Fruit fly (Drosophila melanogaster) whole organism, embryonic: Measurements from ENCODE around the gene Ccdc114.

Experiments used
- ATbp ChIP-seq: fragments of 200-800 bp; sonication (Bioruptor generic); optimal IDR thresholded peaks from 2 replicates; lab custom pipeline; 2017; ENCODE audit warnings: missing biosample characterization, mild to moderate bottlenecking, missing genetic modification characterization, missing genetic modification reagents
- Atf6 ChIP-seq: fragments of 200-800 bp; sonication (Bioruptor generic); IDR thresholded peaks from 2 replicates; pipeline ENCODE4 v1.3.6; 2022; ENCODE audit warnings: missing biosample characterization, missing genetic modification characterization
- B-H2 ChIP-seq: fragments of 200-800 bp; sonication (Bioruptor generic); optimal IDR thresholded peaks from 2 replicates; lab custom pipeline; 2018; ENCODE audit warnings: missing biosample characterization, mild to moderate bottlenecking, missing genetic modification characterization
- Bgb ChIP-seq: fragments of 200-800 bp; sonication (Bioruptor generic); IDR thresholded peaks from 2 replicates; pipeline ENCODE4 v1.3.6; 2022; ENCODE audit warnings: missing biosample characterization, missing genetic modification characterization; ENCODE audit not compliant: partially characterized antibody
- Blimp-1 ChIP-seq: fragments of 200-800 bp; sonication (Bioruptor generic); optimal IDR thresholded peaks from 3 replicates; lab custom pipeline; 2018; ENCODE audit warnings: missing biosample characterization, missing genetic modification characterization, mild to moderate bottlenecking, moderate library complexity, missing genetic modification reagents
- C15 ChIP-seq: fragments of 200-800 bp; sonication (Bioruptor generic); IDR thresholded peaks from 3 replicates; pipeline ENCODE4 v1.3.6; 2022; ENCODE audit warnings: missing biosample characterization, missing genetic modification characterization
- CG15696 ChIP-seq: fragments of 200-800 bp; sonication (Bioruptor generic); optimal IDR thresholded peaks from 2 replicates; lab custom pipeline; 2019; ENCODE audit warnings: missing biosample characterization, mild to moderate bottlenecking, missing genetic modification characterization, moderate library complexity
- CG18764 ChIP-seq: fragments of 200-800 bp; sonication (Bioruptor generic); optimal IDR thresholded peaks from 3 replicates; lab custom pipeline; 2016; ENCODE audit warnings: missing biosample characterization, missing genetic modification characterization
- CG2129 ChIP-seq: fragments of 200-800 bp; sonication (Bioruptor generic); IDR thresholded peaks from 2 replicates; pipeline ENCODE4 v1.3.6; 2022; ENCODE audit warnings: missing biosample characterization, missing genetic modification characterization; ENCODE audit not compliant: partially characterized antibody
- CG2199 ChIP-seq: fragments of 200-800 bp; sonication (Bioruptor generic); IDR thresholded peaks from 3 replicates; pipeline ENCODE4 v1.3.6; 2022; ENCODE audit warnings: missing biosample characterization, missing genetic modification characterization
- CG31224 ChIP-seq: fragments of 200-800 bp; sonication (Bioruptor generic); IDR thresholded peaks from 2 replicates; pipeline ENCODE4 v1.3.6; 2022; ENCODE audit warnings: missing biosample characterization, missing genetic modification characterization
- CG31441 ChIP-seq: fragments of 200-800 bp; sonication (Bioruptor generic); IDR thresholded peaks from 2 replicates; pipeline ENCODE4 v1.3.6; 2022; ENCODE audit warnings: missing biosample characterization, missing genetic modification characterization
- CG34422 ChIP-seq: fragments of 200-800 bp; sonication (Bioruptor generic); IDR thresholded peaks from 3 replicates; pipeline ENCODE4 v1.3.6; 2022; ENCODE audit warnings: missing biosample characterization, missing genetic modification characterization
- CG4328 ChIP-seq: fragments of 200-800 bp; sonication (Bioruptor generic); optimal IDR thresholded peaks from 3 replicates; lab custom pipeline; 2017; ENCODE audit warnings: missing biosample characterization, missing genetic modification reagents, missing genetic modification characterization
- CG7271 ChIP-seq: fragments of 200-800 bp; sonication (Bioruptor generic); optimal IDR thresholded peaks from 2 replicates; lab custom pipeline; 2018; ENCODE audit warnings: missing biosample characterization, mild to moderate bottlenecking, missing genetic modification characterization, moderate library complexity
- CG8388 ChIP-seq: fragments of 200-800 bp; sonication (Bioruptor generic); optimal IDR thresholded peaks from 2 replicates; lab custom pipeline; 2019; ENCODE audit warnings: missing biosample characterization, mild to moderate bottlenecking, missing genetic modification characterization, moderate library complexity
- CG9797 ChIP-seq: fragments of 200-800 bp; sonication (Bioruptor generic); optimal IDR thresholded peaks from 3 replicates; lab custom pipeline; 2018; ENCODE audit warnings: missing biosample characterization, mild to moderate bottlenecking, missing genetic modification characterization
- CG9817 ChIP-seq: fragments of 200-800 bp; sonication (Bioruptor generic); optimal IDR thresholded peaks from 2 replicates; lab custom pipeline; 2018; ENCODE audit warnings: missing biosample characterization, mild to moderate bottlenecking, missing genetic modification characterization, moderate library complexity
- CHES-1-like ChIP-seq: fragments of 200-800 bp; sonication (Bioruptor generic); optimal IDR thresholded peaks from 2 replicates; lab custom pipeline; 2016; ENCODE audit warnings: missing biosample characterization, missing genetic modification characterization
- Chrac-16 ChIP-seq: fragments of 200-800 bp; sonication (Bioruptor generic); optimal IDR thresholded peaks from 3 replicates; lab custom pipeline; 2016; ENCODE audit warnings: missing biosample characterization, missing genetic modification characterization
- Dad ChIP-seq: fragments of 200-800 bp; sonication (Bioruptor generic); optimal IDR thresholded peaks from 3 replicates; lab custom pipeline; 2016; ENCODE audit warnings: missing biosample characterization, missing genetic modification characterization
- Doc3 ChIP-seq: fragments of 200-800 bp; sonication (Bioruptor generic); IDR thresholded peaks from 3 replicates; pipeline ENCODE4 v1.3.6; 2022; ENCODE audit warnings: missing biosample characterization, missing genetic modification characterization; ENCODE audit not compliant: partially characterized antibody
- Eip74EF ChIP-seq, 2 experiments: fragments of 200-800 bp in 1 of 2; fragments of >200 bp in 1 of 2; sonication (Bioruptor generic) in 1 of 2; optimal IDR thresholded peaks; 2 replicates each; lab custom pipeline; 2017 to 2019; ENCODE audit warnings: missing biosample characterization in 2 of 2, missing genetic modification characterization in 2 of 2, mild to moderate bottlenecking in 1 of 2, moderate library complexity in 1 of 2
- Elba2 ChIP-seq: fragments of 200-800 bp; sonication (Bioruptor generic); optimal IDR thresholded peaks from 3 replicates; lab custom pipeline; 2016; ENCODE audit warnings: missing biosample characterization, missing genetic modification characterization
- Lhr ChIP-seq: fragments of 200-800 bp; sonication (Bioruptor generic); optimal IDR thresholded peaks from 3 replicates; lab custom pipeline; 2017; ENCODE audit warnings: mild to moderate bottlenecking, missing biosample characterization, missing genetic modification reagents, missing genetic modification characterization
- Mrtf ChIP-seq: fragments of 200-800 bp; sonication (Bioruptor generic); IDR thresholded peaks from 3 replicates; pipeline ENCODE4 v1.3.6; 2022; ENCODE audit warnings: missing biosample characterization, missing genetic modification characterization
- NFAT ChIP-seq: fragments of 200-800 bp; sonication (Bioruptor generic); IDR thresholded peaks from 2 replicates; pipeline ENCODE4 v1.3.6; 2022; ENCODE audit warnings: missing biosample characterization, missing genetic modification characterization
- NK7.1 ChIP-seq: fragments of 200-800 bp; sonication (Bioruptor generic); optimal IDR thresholded peaks from 3 replicates; lab custom pipeline; 2016; ENCODE audit warnings: missing biosample characterization, missing genetic modification characterization
- Scr ChIP-seq: fragments of 200-800 bp; sonication (Bioruptor generic); IDR thresholded peaks from 2 replicates; pipeline ENCODE4 v1.3.6; 2022; ENCODE audit warnings: missing biosample characterization, missing genetic modification characterization; ENCODE audit not compliant: partially characterized antibody
- Sin3A ChIP-seq: fragments of >200 bp; optimal IDR thresholded peaks from 2 replicates; lab custom pipeline; 2018
- Spps ChIP-seq: fragments of 200-800 bp; sonication (Bioruptor generic); optimal IDR thresholded peaks from 2 replicates; lab custom pipeline; 2018; ENCODE audit warnings: missing biosample characterization, mild to moderate bottlenecking, missing genetic modification characterization
- Xbp1 ChIP-seq: fragments of 200-800 bp; sonication (Bioruptor generic); optimal IDR thresholded peaks from 3 replicates; lab custom pipeline; 2016; ENCODE audit warnings: missing biosample characterization, mild to moderate bottlenecking, missing genetic modification characterization
- ab ChIP-seq: fragments of 200-800 bp; sonication (Bioruptor generic); optimal IDR thresholded peaks from 2 replicates; lab custom pipeline; 2016; ENCODE audit warnings: missing biosample characterization, missing genetic modification characterization
- abd-A ChIP-seq: fragments of 200-800 bp; sonication (Bioruptor generic); optimal IDR thresholded peaks from 3 replicates; lab custom pipeline; 2019; ENCODE audit warnings: missing biosample characterization, mild to moderate bottlenecking, missing genetic modification characterization, moderate library complexity
- al ChIP-seq: fragments of 200-800 bp; sonication (Bioruptor generic); IDR thresholded peaks from 2 replicates; pipeline ENCODE4 v1.3.6; 2022; ENCODE audit warnings: missing biosample characterization, missing genetic modification characterization
- amos ChIP-seq: fragments of 200-800 bp; sonication (Bioruptor generic); IDR thresholded peaks from 2 replicates; pipeline ENCODE4 v1.3.6; 2022; ENCODE audit warnings: missing biosample characterization, missing genetic modification characterization; ENCODE audit not compliant: partially characterized antibody
- ara ChIP-seq: fragments of 200-800 bp; sonication (Bioruptor generic); IDR thresholded peaks from 2 replicates; pipeline ENCODE4 v1.3.6; 2022; ENCODE audit warnings: missing biosample characterization, missing genetic modification characterization
- bowl ChIP-seq: fragments of 200-800 bp; sonication (Bioruptor generic); IDR thresholded peaks from 2 replicates; pipeline ENCODE4 v1.3.6; 2022; ENCODE audit warnings: missing biosample characterization, missing genetic modification characterization
- corto ChIP-seq: fragments of 200-800 bp; sonication (Bioruptor generic); optimal IDR thresholded peaks from 2 replicates; lab custom pipeline; 2016; ENCODE audit warnings: missing biosample characterization, mild to moderate bottlenecking, missing genetic modification characterization, moderate library complexity
- cwo ChIP-seq: fragments of 200-800 bp; sonication (Bioruptor generic); optimal IDR thresholded peaks from 3 replicates; lab custom pipeline; 2017; ENCODE audit warnings: missing biosample characterization, missing genetic modification characterization, mild to moderate bottlenecking, moderate library complexity, missing genetic modification reagents
- esg ChIP-seq: fragments of 200-800 bp; sonication (Bioruptor generic); conservative IDR thresholded peaks from 2 replicates; pipeline ENCODE4 v1.3.6; 2022; ENCODE audit warnings: missing biosample characterization, missing genetic modification characterization
- fru ChIP-seq: fragments of >200 bp; optimal IDR thresholded peaks from 2 replicates; lab custom pipeline; 2017
- gcm2 ChIP-seq: fragments of 200-800 bp; sonication (Bioruptor generic); optimal IDR thresholded peaks from 2 replicates; lab custom pipeline; 2016; ENCODE audit warnings: missing biosample characterization, missing genetic modification characterization
- ind ChIP-seq: fragments of 200-800 bp; sonication (Bioruptor generic); optimal IDR thresholded peaks from 3 replicates; lab custom pipeline; 2016; ENCODE audit warnings: missing biosample characterization, missing genetic modification characterization
- luna ChIP-seq: fragments of 200-800 bp; sonication (Bioruptor generic); optimal IDR thresholded peaks from 2 replicates; lab custom pipeline; 2016; ENCODE audit warnings: missing biosample characterization, missing genetic modification characterization
- ranshi ChIP-seq: fragments of 200-800 bp; sonication (Bioruptor generic); IDR thresholded peaks from 2 replicates; pipeline ENCODE4 v1.3.6; 2022; ENCODE audit warnings: missing biosample characterization, missing genetic modification characterization
- slou ChIP-seq: fragments of 200-800 bp; sonication (Bioruptor generic); optimal IDR thresholded peaks from 3 replicates; lab custom pipeline; 2016; ENCODE audit warnings: missing biosample characterization, missing genetic modification characterization
- stc ChIP-seq: fragments of 200-800 bp; sonication (Bioruptor generic); IDR thresholded peaks from 2 replicates; pipeline ENCODE4 v1.3.6; 2022; ENCODE audit warnings: missing biosample characterization, missing genetic modification characterization
- tx ChIP-seq: fragments of 200-800 bp; sonication (Bioruptor generic); optimal IDR thresholded peaks from 2 replicates; lab custom pipeline; 2016; ENCODE audit warnings: missing biosample characterization, missing genetic modification characterization
- usp ChIP-seq: fragments of >200 bp; optimal IDR thresholded peaks from 2 replicates; lab custom pipeline; 2017; ENCODE audit warnings: missing biosample characterization, missing genetic modification characterization

Ccdc114 gene

dm6 chr3R:16624750-16625549 lies 433 bp upstream of the Ccdc114 start, which contains the start of gene Fas1 (continued):
- TF ChIP-seq Spps (tag; lab: Kevin White, UChicago) (no peak), CG9797 (GFP tag; lab: Kevin White, UChicago) (peak; percentile 34), Blimp-1 (GFP tag; lab: Kevin White, UChicago) (no peak), ara (GFP tag; lab: Robert Waterston, UW) (no peak), B-H2 (no peak), NK7.1 (GFP tag; lab: Kevin White, UChicago) (no peak), Elba2 (no peak), Mrtf (GFP tag; lab: Robert Waterston, UW) (no peak), tx (GFP tag; lab: Kevin White, UChicago) (no peak), esg (GFP tag; lab: Robert Waterston, UW) (no peak), ind (GFP tag; lab: Kevin White, UChicago) (no peak), CG2199 (GFP tag; lab: Robert Waterston, UW) (peak; percentile 80; the same call in 2 of the 3 replicates), Sin3A (lab: Kevin White, UChicago) (peak; percentile 50), luna (GFP tag; lab: Kevin White, UChicago) (no peak), stc (GFP tag; lab: Robert Waterston, UW) (peak; percentile 9; the same call in 1 of the 2 replicates), C15 (GFP tag; lab: Robert Waterston, UW) (no peak), CG31224 (GFP tag; lab: Robert Waterston, UW) (no peak), bowl (no peak), amos (GFP tag; lab: Robert Waterston, UW) (peak; percentile 71), CG2129 (GFP tag; lab: Robert Waterston, UW) (peak; percentile 49), Scr (GFP tag; lab: Robert Waterston, UW) (peak; percentile 71), CG31441 (no peak), CG4328 (GFP tag; lab: Kevin White, UChicago) (no peak), usp (no peak), ATbp (no peak), Atf6 (no peak), CHES-1-like (no peak), corto (GFP tag; lab: Kevin White, UChicago) (no peak), CG18764 (GFP tag; lab: Kevin White, UChicago) (no peak), Bgb (GFP tag; lab: Robert Waterston, UW) (peak; percentile 71), CG34422 (GFP tag; lab: Robert Waterston, UW) (no peak), Xbp1 (no peak), gcm2 (GFP tag; lab: Kevin White, UChicago) (no peak), Dad (no peak), slou (GFP tag; lab: Kevin White, UChicago) (no peak), ranshi (GFP tag; lab: Robert Waterston, UW) (no peak), NFAT (peak; percentile 42; the same call in 1 of the 2 replicates), al (GFP tag; lab: Robert Waterston, UW) (no peak), Eip74EF (GFP tag; optimal IDR thresholded peaks at IDR 0.05; lab: Kevin White, UChicago) (no peak), Chrac-16 (GFP tag; lab: Kevin White, UChicago) (no peak), cwo (GFP tag; lab: Kevin White, UChicago) (no peak), abd-A (no peak), Doc3 (GFP tag; lab: Robert Waterston, UW) (peak; percentile 62), CG7271 (tag; lab: Kevin White, UChicago) (no peak), ab (GFP tag; lab: Kevin White, UChicago) (no peak), CG15696 (tag; lab: Kevin White, UChicago) (no peak), Lhr (GFP tag; lab: Kevin White, UChicago) (peak; percentile 75), CG9817 (tag; lab: Kevin White, UChicago) (no peak), CG8388 (GFP tag; lab: Kevin White, UChicago) (no peak), fru (lab: Kevin White, UChicago) (no peak)
